Worm (Caenorhabditis elegans) whole organism, L4 larva: Measurements from ENCODE around the gene F38E1.6.

Experiments used
- Y48G9A.11 ChIP-seq: fragments of 200-800 bp; sonication (Bioruptor generic); IDR thresholded peaks from 2 replicates; pipeline ENCODE4 v1.3.6; 2022; ENCODE audit warnings: missing genetic modification reagents, missing genetic modification characterization, missing compliant biosample characterization
- ama-1 ChIP-seq: fragments of 150-350 bp; optimal IDR thresholded peaks from 2 replicates; lab custom pipeline; 2014; ENCODE audit warnings: inconsistent platforms, mixed read lengths
- dmd-8 ChIP-seq: fragments of 200-800 bp; sonication (Bioruptor generic); IDR thresholded peaks from 2 replicates; pipeline ENCODE4 v1.3.6; 2022; ENCODE audit warnings: missing genetic modification characterization, missing compliant biosample characterization
- dve-1 ChIP-seq: sonication (generic microtip); optimal IDR thresholded peaks from 2 replicates; lab custom pipeline; 2017; ENCODE audit warnings: antibody characterized with exemption, mild to moderate bottlenecking, missing genetic modification characterization, missing compliant biosample characterization; ENCODE audit not compliant: insufficient read depth
- hmg-1.1 ChIP-seq: fragments of 200-800 bp; sonication (Bioruptor generic); IDR thresholded peaks from 2 replicates; pipeline ENCODE4 v1.3.6; 2022; ENCODE audit warnings: missing genetic modification reagents, missing genetic modification characterization, missing compliant biosample characterization
- lin-39 ChIP-seq: fragments of 150-350 bp; optimal IDR thresholded peaks from 2 replicates; lab custom pipeline; 2014; ENCODE audit warnings: missing biosample characterization, missing genetic modification reagents, missing genetic modification characterization
- lir-3 ChIP-seq: sonication (generic microtip); optimal IDR thresholded peaks from 2 replicates; lab custom pipeline; 2016; ENCODE audit warnings: mild to moderate bottlenecking, missing genetic modification characterization, missing compliant biosample characterization
- nhr-11 ChIP-seq: fragments of 150-350 bp; optimal IDR thresholded peaks from 2 replicates; lab custom pipeline; 2014; ENCODE audit warnings: missing biosample characterization, missing genetic modification characterization
- nhr-28 ChIP-seq: fragments of 150-350 bp; optimal IDR thresholded peaks from 2 replicates; lab custom pipeline; 2014; ENCODE audit warnings: missing biosample characterization, missing genetic modification characterization
- set-16 ChIP-seq: fragments of 200-800 bp; sonication (Bioruptor generic); IDR thresholded peaks from 2 replicates; pipeline ENCODE4 v1.3.6; 2022; ENCODE audit warnings: missing genetic modification reagents, missing genetic modification characterization, missing compliant biosample characterization
- skn-1 ChIP-seq: fragments of 150-350 bp; optimal IDR thresholded peaks from 2 replicates; lab custom pipeline; 2014; ENCODE audit warnings: missing biosample characterization, missing genetic modification characterization
- tag-97 ChIP-seq: fragments of 200-800 bp; sonication (Bioruptor generic); IDR thresholded peaks from 2 replicates; pipeline ENCODE4 v1.3.6; 2022; ENCODE audit warnings: missing genetic modification characterization, missing compliant biosample characterization
- zag-1 ChIP-seq: fragments of 150-350 bp; optimal IDR thresholded peaks from 2 replicates; lab custom pipeline; 2014; ENCODE audit warnings: missing biosample characterization, missing genetic modification characterization
- ztf-11 ChIP-seq: fragments of 150-350 bp; optimal IDR thresholded peaks from 2 replicates; lab custom pipeline; 2014; ENCODE audit warnings: missing biosample characterization, missing genetic modification characterization

ce11 chrV:8342416-8342815, 17.5 kb upstream of the F38E1.6 start:
- TF ChIP-seq ama-1 (lab: Kevin White, UChicago) (no peak), lin-39 (tag; lab: Kevin White, UChicago) (no peak), set-16 (GFP tag; lab: Robert Waterston, UW) (no peak), dve-1 (tag; lab: Kevin White, UChicago) (no peak), tag-97 (GFP tag; lab: Robert Waterston, UW) (no peak), hmg-1.1 (GFP tag; lab: Robert Waterston, UW) (no peak), zag-1 (tag; lab: Kevin White, UChicago) (no peak), Y48G9A.11 (GFP tag; lab: Robert Waterston, UW) (no peak), ztf-11 (tag; lab: Kevin White, UChicago) (no peak), skn-1 (tag; lab: Kevin White, UChicago) (no peak), nhr-11 (no peak), dmd-8 (GFP tag; lab: Robert Waterston, UW) (no peak), nhr-28 (tag; lab: Kevin White, UChicago) (no peak), lir-3 (no peak)
